Fruit fly (Drosophila melanogaster) whole organism, pupa: Measurements from ENCODE around the gene CG14947.

ENCODE experiments used
- CG10348 ChIP-seq: fragments of 200-800 bp; sonication (Bioruptor generic); IDR thresholded peaks from 2 replicates; pipeline ENCODE4 v1.3.6; 2022; ENCODE audit warnings: missing biosample characterization, missing genetic modification characterization
- CG12605 ChIP-seq: fragments of 200-800 bp; sonication (Bioruptor generic); IDR thresholded peaks from 2 replicates; pipeline ENCODE4 v1.3.6; 2022; ENCODE audit warnings: missing biosample characterization, missing genetic modification characterization
- CG14655 ChIP-seq: fragments of 200-800 bp; sonication (Bioruptor generic); optimal IDR thresholded peaks from 3 replicates; lab custom pipeline; 2017; ENCODE audit warnings: mild to moderate bottlenecking, missing biosample characterization, missing genetic modification reagents, missing genetic modification characterization
- CG15710 ChIP-seq: fragments of 200-800 bp; sonication (Bioruptor generic); optimal IDR thresholded peaks from 2 replicates; lab custom pipeline; 2018; ENCODE audit warnings: missing biosample characterization, mild to moderate bottlenecking, missing genetic modification characterization, moderate library complexity
- CG34367 ChIP-seq: fragments of 200-800 bp; sonication (Bioruptor generic); optimal IDR thresholded peaks from 2 replicates; lab custom pipeline; 2018; ENCODE audit warnings: missing biosample characterization, mild to moderate bottlenecking, missing genetic modification characterization
- CG4496 ChIP-seq: fragments of 200-800 bp; sonication (Bioruptor generic); IDR thresholded peaks from 3 replicates; pipeline ENCODE4 v1.3.6; 2022; ENCODE audit warnings: missing biosample characterization, missing genetic modification characterization
- CG8159 ChIP-seq: fragments of 200-800 bp; sonication (Bioruptor generic); optimal IDR thresholded peaks from 3 replicates; lab custom pipeline; 2018; ENCODE audit warnings: missing biosample characterization, mild to moderate bottlenecking, missing genetic modification characterization, moderate library complexity
- CG9948 ChIP-seq: fragments of 200-800 bp; sonication (Bioruptor generic); optimal IDR thresholded peaks from 2 replicates; lab custom pipeline; 2018; ENCODE audit warnings: missing biosample characterization, mild to moderate bottlenecking, missing genetic modification characterization, moderate library complexity
- D1 ChIP-seq: fragments of 200-800 bp; sonication (Bioruptor generic); optimal IDR thresholded peaks from 2 replicates; lab custom pipeline; 2018; ENCODE audit warnings: missing biosample characterization, mild to moderate bottlenecking, missing genetic modification characterization, moderate library complexity
- EcR ChIP-seq: fragments of 200-800 bp; sonication (Bioruptor generic); optimal IDR thresholded peaks from 3 replicates; lab custom pipeline; 2019; ENCODE audit warnings: missing biosample characterization, missing genetic modification characterization, mild to moderate bottlenecking, moderate library complexity, missing genetic modification reagents
- Ets98B ChIP-seq: fragments of 200-800 bp; sonication (Bioruptor generic); IDR thresholded peaks from 2 replicates; pipeline ENCODE4 v1.3.6; 2022; ENCODE audit warnings: missing biosample characterization, missing genetic modification characterization
- Pif1B ChIP-seq: fragments of 200-800 bp; sonication (Bioruptor generic); optimal IDR thresholded peaks from 3 replicates; lab custom pipeline; 2016; ENCODE audit warnings: missing biosample characterization, missing genetic modification characterization
- Snoo ChIP-seq: fragments of 200-800 bp; sonication (Bioruptor generic); optimal IDR thresholded peaks from 3 replicates; lab custom pipeline; 2017; ENCODE audit warnings: missing biosample characterization, mild to moderate bottlenecking, missing genetic modification characterization, inconsistent platforms
- fd96Ca ChIP-seq: fragments of 200-800 bp; sonication (Bioruptor generic); IDR thresholded peaks from 3 replicates; pipeline ENCODE4 v1.3.6; 2022; ENCODE audit warnings: missing biosample characterization, missing genetic modification characterization

DNA sequence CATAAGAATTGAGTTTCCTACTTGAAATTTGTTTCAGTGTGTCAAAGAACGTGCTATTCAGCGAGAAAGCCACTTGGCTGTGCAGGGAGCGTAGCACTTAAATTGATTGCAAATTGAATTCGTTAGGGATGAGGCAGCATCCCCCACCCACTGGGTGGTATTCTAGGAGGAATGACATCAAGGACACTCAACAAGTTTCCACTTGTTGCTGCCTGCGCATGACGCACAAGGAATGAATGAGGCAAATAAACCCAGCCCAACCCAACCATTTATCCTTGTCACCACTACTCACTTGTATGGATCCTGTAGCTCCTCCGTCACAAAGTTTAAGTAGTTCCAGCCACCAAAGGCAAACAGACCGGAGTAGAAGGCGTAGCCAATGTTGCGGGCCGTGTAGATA, 22.5 kb upstream of the CG14947 start:
- no peak for TF ChIP-seq CG14655 (GFP tag; lab: Kevin White, UChicago)
- TF ChIP-seq CG8159 (tag; lab: Kevin White, UChicago): no peak
- TF ChIP-seq CG4496 (GFP tag; lab: Robert Waterston, UW): no peak
- no peak for TF ChIP-seq EcR (GFP tag; lab: Kevin White, UChicago)
- no peak for TF ChIP-seq CG15710 (tag; lab: Kevin White, UChicago)
- no peak for TF ChIP-seq fd96Ca (GFP tag; lab: Robert Waterston, UW)
- TF ChIP-seq CG10348 (GFP tag; lab: Robert Waterston, UW): no peak
- TF ChIP-seq CG12605 (GFP tag; lab: Robert Waterston, UW): peak; percentile 93
- TF ChIP-seq Pif1B (GFP tag; lab: Kevin White, UChicago): no peak
- TF ChIP-seq CG34367 (tag; lab: Kevin White, UChicago): no peak
- TF ChIP-seq Snoo (tag; lab: Kevin White, UChicago): no peak
- no peak for TF ChIP-seq Ets98B
- no peak for TF ChIP-seq D1
- no peak for TF ChIP-seq CG9948
